Worm (Caenorhabditis elegans) whole organism, midembryonic: ENCODE results near the gene fox-1.

ENCODE experiments used
- T22C8.4 ChIP-seq: fragments of 200-800 bp; sonication (Bioruptor generic); IDR thresholded peaks from 2 replicates; pipeline ENCODE4 v1.3.6; 2022; ENCODE audit warnings: missing genetic modification characterization, missing compliant biosample characterization
- flt-1 ChIP-seq: fragments of 200-800 bp; sonication (Bioruptor generic); IDR thresholded peaks from 2 replicates; pipeline ENCODE4 v1.3.6; 2022; ENCODE audit warnings: missing genetic modification characterization, missing compliant biosample characterization
- klf-2 ChIP-seq: fragments of 200-800 bp; sonication (Bioruptor generic); conservative IDR thresholded peaks from 2 replicates; pipeline ENCODE4 v1.3.6; 2022; ENCODE audit warnings: missing genetic modification reagents, missing genetic modification characterization, missing compliant biosample characterization
- med-1 ChIP-seq: sonication (generic microtip); optimal IDR thresholded peaks from 2 replicates; lab custom pipeline; 2017; ENCODE audit warnings: missing genetic modification characterization, mild to moderate bottlenecking, missing compliant biosample characterization, antibody characterized with exemption, missing genetic modification reagents; ENCODE audit not compliant: insufficient read depth
- tab-1 ChIP-seq: fragments of 200-800 bp; sonication (Bioruptor generic); IDR thresholded peaks from 2 replicates; pipeline ENCODE4 v1.3.6; 2022; ENCODE audit warnings: missing genetic modification characterization, missing compliant biosample characterization
- ztf-23 ChIP-seq: fragments of 200-800 bp; sonication (Bioruptor generic); IDR thresholded peaks from 2 replicates; pipeline ENCODE4 v1.3.6; 2022; ENCODE audit warnings: missing genetic modification reagents, missing genetic modification characterization, missing compliant biosample characterization
- ztf-29 ChIP-seq: fragments of 200-800 bp; sonication (Bioruptor generic); IDR thresholded peaks from 2 replicates; pipeline ENCODE4 v1.3.6; 2022; ENCODE audit warnings: missing genetic modification reagents, missing genetic modification characterization, missing compliant biosample characterization

- TF ChIP-seq T22C8.4 (GFP tag; lab: Robert Waterston, UW), result no peak
- TF ChIP-seq flt-1, result no peak
- TF ChIP-seq med-1 (GFP tag; lab: Kevin White, UChicago), result no peak
- no peak for TF ChIP-seq ztf-29 (GFP tag; lab: Robert Waterston, UW)
- TF ChIP-seq klf-2 (GFP tag; lab: Robert Waterston, UW), result no peak
- TF ChIP-seq tab-1, result no peak
- TF ChIP-seq ztf-23 (GFP tag; lab: Robert Waterston, UW), result no peak
Measured at ce11 chrX:2441163-2441562, 18.5 kb downstream of the fox-1 start.
